Fruit fly (Drosophila melanogaster) S2 (cell line): ENCODE data around the gene pelo.

Source experiments
- CG8478 ChIP-seq: fragments of >200 bp; optimal IDR thresholded peaks from 2 replicates; lab custom pipeline; 2018
- CTCF ChIP-seq, 2 experiments: fragments of >200 bp; optimal IDR thresholded peaks; 2 replicates each; lab custom pipeline; 2018

- TF ChIP-seq CG8478 (lab: Kevin White, UChicago): no peak
- no peak for TF ChIP-seq CTCF (optimal IDR thresholded peaks at IDR 0.05; lab: Kevin White, UChicago)
These were observed 4.9 kb upstream of the pelo start for dm6 chr2L:9695723-9696122.
